Worm (Caenorhabditis elegans): Measurements from ENCODE around the gene egl-15.

ce11 chrX:11003701-11004100 lies 12.5 kb upstream of the egl-15 start:
- TF ChIP-seq dao-5 (tag; optimal IDR thresholded peaks at IDR 0.05), result no peak
- no peak for TF ChIP-seq him-1 (tag; optimal IDR thresholded peaks at IDR 0.05)
